Worm (Caenorhabditis elegans): ENCODE measurements around the gene T04F8.8.
"Not testable (repeated sequence)": the region's sequence is repeated elsewhere in the genome, so short reads cannot be mapped to it uniquely, and the experiment has no call there.

Gene T04F8.8

DNA sequence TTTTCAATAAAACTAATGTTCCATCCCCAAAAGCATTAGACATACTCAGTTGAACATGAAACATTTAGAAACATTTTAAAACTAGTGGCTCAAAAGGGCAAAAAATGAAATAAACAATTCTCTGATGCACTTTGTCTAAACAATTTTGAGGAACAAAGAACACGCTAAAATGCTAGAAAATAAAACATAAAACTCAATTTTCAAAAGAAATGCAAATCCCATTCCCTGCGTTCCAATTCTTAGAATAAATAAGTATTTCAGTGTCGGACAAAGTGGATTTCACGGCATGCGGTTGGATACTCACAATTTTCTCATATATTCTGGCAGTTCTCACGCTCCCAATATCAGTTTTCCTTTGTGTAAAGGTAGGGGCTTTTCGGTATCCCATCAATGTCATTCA is 14.0 kb upstream of the T04F8.8 start:
- TF ChIP-seq ces-1 (GFP tag; optimal IDR thresholded peaks at IDR 0.05) (peak; percentile 62), fkh-10 (GFP tag; optimal IDR thresholded peaks at IDR 0.05) (peak; percentile 14), lin-38 (GFP tag; IDR thresholded peaks at IDR 0.05) (no peak)

DNA sequence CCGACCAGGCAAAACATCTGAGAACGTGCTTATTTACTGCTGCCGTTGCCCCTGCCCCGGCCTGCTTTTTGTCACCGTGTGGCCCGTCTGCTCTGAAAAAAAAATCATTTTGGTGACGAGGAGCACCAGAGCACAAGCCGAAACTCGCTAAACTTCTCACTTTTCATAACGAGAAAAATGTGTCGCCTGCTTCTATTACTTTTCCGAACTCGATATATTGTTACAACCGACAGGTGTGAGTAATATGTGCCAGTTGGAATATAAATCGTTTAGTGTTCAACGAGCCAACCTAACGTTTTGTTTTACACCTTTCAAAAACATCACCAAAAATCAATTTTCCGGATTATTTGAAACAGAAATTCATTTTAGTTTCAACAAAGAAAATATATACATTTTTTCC is 9.5 kb upstream of the T04F8.8 start:
- peak; percentile 21 for TF ChIP-seq aha-1 (tag)
- TF ChIP-seq nhr-111 (GFP tag; optimal IDR thresholded peaks at IDR 0.05) = no peak
- TF ChIP-seq nhr-42 (GFP tag; IDR thresholded peaks at IDR 0.05) = 0 out of 2 replicates have a peak, but pooled peaks have one; percentile 18
- peak in 1 of 2 experiments; percentile 53 for TF ChIP-seq unc-62 (GFP tag; optimal IDR thresholded peaks at IDR 0.05 in 1 of 2)
- no peak for TF ChIP-seq unc-62 (tag; optimal IDR thresholded peaks at IDR 0.05)

DNA sequence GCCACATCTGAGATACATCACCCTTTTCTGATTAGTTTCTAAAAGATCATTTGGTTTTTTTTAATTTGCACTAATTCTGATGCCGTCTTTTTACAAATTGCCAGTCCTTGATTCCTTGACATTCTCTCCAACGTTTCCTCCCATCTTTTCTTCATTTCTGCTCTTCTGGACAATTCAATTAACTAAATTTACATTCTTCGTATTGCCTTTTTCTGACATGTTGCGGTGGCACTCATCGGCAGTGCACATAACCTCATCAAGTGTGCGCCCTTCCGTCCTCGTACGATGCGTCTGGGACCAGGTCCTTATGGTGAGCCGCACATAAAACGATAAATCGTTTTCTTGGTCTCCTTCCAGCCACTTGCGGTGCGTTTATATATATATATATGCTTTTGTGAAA is 8.3 kb upstream of the T04F8.8 start:
- no peak for TF ChIP-seq hlh-11 (tag; optimal IDR thresholded peaks at IDR 0.05)
- no peak for TF ChIP-seq mep-1 (tag; optimal IDR thresholded peaks at IDR 0.05)
- TF ChIP-seq sdz-12 (GFP tag; optimal IDR thresholded peaks at IDR 0.05) = no peak
- no peak for TF ChIP-seq F49E8.2 (tag; optimal IDR thresholded peaks at IDR 0.05; ENCODE audit: borderline replicate concordance)
- no peak for TF ChIP-seq daf-16 (GFP tag; optimal IDR thresholded peaks at IDR 0.05)
- no peak for TF ChIP-seq daf-16 (tag; optimal IDR thresholded peaks at IDR 0.05)
- no peak for TF ChIP-seq ama-1 (optimal IDR thresholded peaks at IDR 0.05)
- no peak for TF ChIP-seq pha-4 (GFP tag; IDR thresholded peaks at IDR 0.05)
- TF ChIP-seq pha-4 (tag; optimal IDR thresholded peaks at IDR 0.05) = no peak
- TF ChIP-seq set-16 (GFP tag; IDR thresholded peaks at IDR 0.05) = no peak
- no peak for TF ChIP-seq lin-38 (GFP tag; IDR thresholded peaks at IDR 0.05)
- TF ChIP-seq ceh-32 (tag; optimal IDR thresholded peaks at IDR 0.05; ENCODE audit: poor library complexity) = no peak
- TF ChIP-seq dmd-8 (GFP tag; IDR thresholded peaks at IDR 0.05) = no peak
- TF ChIP-seq rbr-2 (tag; optimal IDR thresholded peaks at IDR 0.05) = no peak
- no peak for TF ChIP-seq unc-39 (tag; optimal IDR thresholded peaks at IDR 0.05)
- TF ChIP-seq ceh-20 (GFP tag; IDR thresholded peaks at IDR 0.05) = no peak
- no peak for TF ChIP-seq jun-1 (tag; optimal IDR thresholded peaks at IDR 0.05)

DNA sequence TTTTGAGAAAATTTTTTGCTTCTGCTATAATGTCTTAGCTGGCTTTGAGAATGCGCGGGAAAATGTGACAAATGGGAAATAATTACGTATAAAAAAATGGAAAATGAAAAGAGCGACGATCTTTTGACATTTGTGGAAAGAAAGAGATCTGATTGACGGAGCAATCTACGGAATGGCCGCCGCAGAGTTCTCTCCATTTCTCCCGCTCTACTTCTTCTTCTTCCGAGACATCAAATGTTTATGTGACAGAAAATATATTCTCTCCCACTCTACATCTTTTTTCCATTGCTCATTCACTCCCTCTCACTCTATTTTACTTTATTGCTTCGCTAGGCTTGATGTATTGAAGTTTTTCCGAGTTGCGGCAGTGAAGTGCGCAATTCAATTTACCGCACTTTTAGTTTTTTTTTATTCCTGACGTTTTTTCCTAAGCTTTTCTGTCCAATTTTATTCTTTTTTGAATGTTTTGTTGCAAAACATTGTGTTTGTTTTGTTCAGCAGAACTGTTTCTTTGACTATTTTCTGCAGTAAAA is 6.7 kb upstream of the T04F8.8 start:
- TF ChIP-seq ctbp-1 (GFP tag; IDR thresholded peaks at IDR 0.05) (0 out of 2 replicates have a peak, but pooled peaks have one; percentile 37), ceh-82 (tag; optimal IDR thresholded peaks at IDR 0.05) (no peak), hmg-1.1 (GFP tag; IDR thresholded peaks at IDR 0.05) (0 out of 2 replicates have a peak, but pooled peaks have one; percentile 20), lsy-2 (tag; optimal IDR thresholded peaks at IDR 0.05) (peak in 1 of 2 experiments; percentile 18), fkh-10 (GFP tag; optimal IDR thresholded peaks at IDR 0.05) (peak; percentile 95)

DNA sequence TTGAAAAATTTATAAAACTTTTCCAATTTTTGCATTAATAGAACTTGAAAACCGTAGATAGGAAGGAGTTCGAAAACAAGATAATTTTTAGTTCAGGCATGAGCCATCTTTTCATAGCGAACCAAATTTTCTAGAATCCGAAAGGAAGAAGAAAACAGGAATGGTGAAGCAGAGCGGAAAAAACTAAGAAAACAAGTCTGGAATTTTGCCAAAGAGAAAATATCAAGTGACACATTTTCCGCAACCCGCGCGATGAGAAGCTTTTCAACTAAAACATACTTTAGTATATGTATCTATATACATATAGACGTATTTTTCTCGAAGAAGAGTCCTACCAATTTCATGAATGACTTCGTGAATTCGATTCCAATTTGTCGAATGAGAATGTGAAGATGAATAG is 5.7 kb upstream of the T04F8.8 start:
- TF ChIP-seq aha-1 (tag) (peak; percentile 64), unc-39 (tag; optimal IDR thresholded peaks at IDR 0.05) (no peak)

ce11 chrX:11643767-11644235 is 3.5 kb upstream of the T04F8.8 start, which contains the start of gene sto-4:
Gene sto-4, plus strand, starts transcription at chrX:11644126.
- TF ChIP-seq fkh-10 (GFP tag; optimal IDR thresholded peaks at IDR 0.05) (peak; percentile 22), T20F7.1 (GFP tag; optimal IDR thresholded peaks at IDR 0.05) (peak; percentile 64), hlh-11 (tag; optimal IDR thresholded peaks at IDR 0.05) (peak; percentile 84), F37D6.2 (tag; optimal IDR thresholded peaks at IDR 0.05) (peak; percentile 76), ceh-20 (GFP tag; IDR thresholded peaks at IDR 0.05) (peak; percentile 67), hlh-30 (tag; optimal IDR thresholded peaks at IDR 0.05; ENCODE audit: insufficient read depth) (peak; percentile 67), hmg-1.1 (GFP tag; IDR thresholded peaks at IDR 0.05) (peak; percentile 67), F10B5.3 (tag; optimal IDR thresholded peaks at IDR 0.05) (peak; percentile 51), nhr-28 (tag; optimal IDR thresholded peaks at IDR 0.05) (peak; percentile 7), ctbp-1 (GFP tag; IDR thresholded peaks at IDR 0.05) (peak; percentile 91), lsy-2 (tag; optimal IDR thresholded peaks at IDR 0.05) (peak in 1 of 2 experiments; percentile 28), nhr-25 (tag; optimal IDR thresholded peaks at IDR 0.05; ENCODE audit: borderline replicate concordance, insufficient read depth) (peak; percentile 89), mep-1 (tag; optimal IDR thresholded peaks at IDR 0.05) (peak; percentile 77), Y5F2A.4 (GFP tag; optimal IDR thresholded peaks at IDR 0.05) (peak; percentile 57), mxl-3 (GFP tag; optimal IDR thresholded peaks at IDR 0.05) (peak; percentile 68), unc-62 (GFP tag; optimal IDR thresholded peaks at IDR 0.05 in 1 of 2) (peak in 1 of 2 experiments; percentile 15), spr-3 (GFP tag; optimal IDR thresholded peaks at IDR 0.05) (peak; percentile 76), hif-1 (tag; optimal IDR thresholded peaks at IDR 0.05) (peak in 1 of 2 experiments; percentile 80), lin-13 (GFP tag; optimal IDR thresholded peaks at IDR 0.05) (peak; percentile 22), rbr-2 (tag; optimal IDR thresholded peaks at IDR 0.05) (peak; percentile 90), aha-1 (tag) (peak; percentile 80), nhr-48 (tag; optimal IDR thresholded peaks at IDR 0.05) (peak; percentile 17)
- not testable (repeated sequence) for TF ChIP-seq unc-62 (tag; optimal IDR thresholded peaks at IDR 0.05)
